Fruit fly (Drosophila melanogaster): Measurements from ENCODE around the gene Mur29B.

Mur29B gene

dm6 chr2L:8381508-8382036 is 29.6 kb downstream of the Mur29B start, which contains the start of gene AlaRS (continued):
- TF ChIP-seq mam (GFP tag; optimal IDR thresholded peaks at IDR 0.05) (peak; percentile 25), gcm (GFP tag; optimal IDR thresholded peaks at IDR 0.05) (peak; percentile 27), CG12299 (tag; optimal IDR thresholded peaks at IDR 0.05) (no peak), Mad (GFP tag; optimal IDR thresholded peaks at IDR 0.05) (no peak), YL-1 (GFP tag; optimal IDR thresholded peaks at IDR 0.05) (peak; percentile 83), CG3995 (GFP tag; optimal IDR thresholded peaks at IDR 0.05) (peak; percentile 13), ken (GFP tag; IDR thresholded peaks at IDR 0.05) (no peak; the same call in 2 of the 3 replicates), Oaz (GFP tag; IDR thresholded peaks at IDR 0.05) (no peak), trh (GFP tag; optimal IDR thresholded peaks at IDR 0.05) (no peak), psq (GFP tag; optimal IDR thresholded peaks at IDR 0.05) (no peak), HmgD (GFP tag; optimal IDR thresholded peaks at IDR 0.05) (no peak), CG7372 (GFP tag; IDR thresholded peaks at IDR 0.05) (no peak), cwo (GFP tag; optimal IDR thresholded peaks at IDR 0.05) (peak; percentile 44), Nf-YC (tag; optimal IDR thresholded peaks at IDR 0.05) (peak; percentile 40), trem (tag; optimal IDR thresholded peaks at IDR 0.05) (peak; percentile 53), CG5245 (GFP tag; optimal IDR thresholded peaks at IDR 0.05) (no peak), bcd (GFP tag; optimal IDR thresholded peaks at IDR 0.05) (peak; percentile 29), Dll (GFP tag; IDR thresholded peaks at IDR 0.05; ENCODE audit: partially characterized antibody) (peak; percentile 79), lbe (GFP tag; optimal IDR thresholded peaks at IDR 0.05) (peak; percentile 70), CG13123 (GFP tag; optimal IDR thresholded peaks at IDR 0.05) (no peak), Scr (GFP tag; IDR thresholded peaks at IDR 0.05; ENCODE audit: partially characterized antibody) (peak; percentile 75), exex (tag; optimal IDR thresholded peaks at IDR 0.05) (peak; percentile 5), eyg (GFP tag; optimal IDR thresholded peaks at IDR 0.05) (no peak), ind (GFP tag; optimal IDR thresholded peaks at IDR 0.05) (peak; percentile 25), CG6765 (GFP tag; optimal IDR thresholded peaks at IDR 0.05) (no peak), CG16815 (GFP tag; optimal IDR thresholded peaks at IDR 0.05) (no peak), CG3407 (GFP tag; optimal IDR thresholded peaks at IDR 0.05) (peak; percentile 24), Fer1 (GFP tag; optimal IDR thresholded peaks at IDR 0.05) (peak; percentile 57), kah (GFP tag; optimal IDR thresholded peaks at IDR 0.05) (no peak), MTF-1 (GFP tag; optimal IDR thresholded peaks at IDR 0.05; ENCODE audit: borderline replicate concordance) (no peak), HHEX (GFP tag; optimal IDR thresholded peaks at IDR 0.05) (peak; percentile 15), CG15601 (tag; optimal IDR thresholded peaks at IDR 0.05) (peak; percentile 16), unc-4 (GFP tag; IDR thresholded peaks at IDR 0.05; ENCODE audit: partially characterized antibody) (peak; percentile 72; the same call in 1 of the 2 replicates), vnd (GFP tag; IDR thresholded peaks at IDR 0.05; ENCODE audit: partially characterized antibody) (peak; percentile 47; the same call in 2 of the 3 replicates), CG32532 (GFP tag; IDR thresholded peaks at IDR 0.05) (no peak; the same call in 1 of the 2 replicates), dm (GFP tag; optimal IDR thresholded peaks at IDR 0.05) (peak; percentile 43), B-H2 (GFP tag; optimal IDR thresholded peaks at IDR 0.05) (peak; percentile 39), CG18599 (GFP tag; optimal IDR thresholded peaks at IDR 0.05) (peak; percentile 56), corto (GFP tag; optimal IDR thresholded peaks at IDR 0.05) (peak; percentile 50), CG7745 (tag; optimal IDR thresholded peaks at IDR 0.05) (no peak), sna (GFP tag; IDR thresholded peaks at IDR 0.05; ENCODE audit: partially characterized antibody) (peak; percentile 75), CG2116 (GFP tag; optimal IDR thresholded peaks at IDR 0.05) (peak; percentile 81), Camta (GFP tag; optimal IDR thresholded peaks at IDR 0.05) (no peak), CG1792 (GFP tag; optimal IDR thresholded peaks at IDR 0.05) (no peak), CG31441 (GFP tag; IDR thresholded peaks at IDR 0.05) (peak; percentile 49; the same call in 1 of the 2 replicates), Hr3 (GFP tag; optimal IDR thresholded peaks at IDR 0.05) (peak; percentile 24), CG10979 (tag; optimal IDR thresholded peaks at IDR 0.05) (peak; percentile 30), gce (GFP tag; IDR thresholded peaks at IDR 0.05) (no peak), tup (GFP tag; optimal IDR thresholded peaks at IDR 0.05) (no peak)
